Worm (Caenorhabditis elegans) whole organism, mixed stage, embryonic: ENCODE data around the gene rpl-11.1.
"Not testable (repeated sequence)": the region's sequence is repeated elsewhere in the genome, so short reads cannot be mapped to it uniquely, and the experiment has no call there.

Source experiments
- blmp-1 ChIP-seq: fragments of 150-350 bp; optimal IDR thresholded peaks from 2 replicates; lab custom pipeline; 2014; ENCODE audit warnings: missing biosample characterization, missing genetic modification characterization
- ces-1 ChIP-seq: fragments of 150-350 bp; optimal IDR thresholded peaks from 2 replicates; lab custom pipeline; 2014; ENCODE audit warnings: missing biosample characterization, missing genetic modification reagents, missing genetic modification characterization
- hlh-1 ChIP-seq: fragments of 150-350 bp; optimal IDR thresholded peaks from 2 replicates; lab custom pipeline; 2014; ENCODE audit warnings: missing biosample characterization, missing genetic modification reagents, missing genetic modification characterization
- lsy-2 ChIP-seq: fragments of 150-350 bp; optimal IDR thresholded peaks from 2 replicates; lab custom pipeline; 2014; ENCODE audit warnings: missing biosample characterization, missing genetic modification characterization
- mep-1 ChIP-seq: fragments of 150-350 bp; optimal IDR thresholded peaks from 2 replicates; lab custom pipeline; 2017; ENCODE audit warnings: missing biosample characterization, missing genetic modification reagents, missing genetic modification characterization, inconsistent platforms
- nhr-12 ChIP-seq: fragments of 150-350 bp; optimal IDR thresholded peaks from 2 replicates; lab custom pipeline; 2014; ENCODE audit warnings: missing biosample characterization, missing genetic modification characterization
- nhr-28 ChIP-seq: fragments of 150-350 bp; optimal IDR thresholded peaks from 2 replicates; lab custom pipeline; 2014; ENCODE audit warnings: missing biosample characterization, missing genetic modification characterization
- nhr-76 ChIP-seq: sonication (generic microtip); optimal IDR thresholded peaks from 2 replicates; lab custom pipeline; 2017; ENCODE audit warnings: missing biosample characterization, missing genetic modification characterization
- tbx-8 ChIP-seq: fragments of 200-800 bp; sonication (Bioruptor generic); optimal IDR thresholded peaks from 2 replicates; lab custom pipeline; 2018; ENCODE audit warnings: mild to moderate bottlenecking, missing genetic modification characterization, moderate library complexity, missing compliant biosample characterization
- unc-39 ChIP-seq: fragments of 150-350 bp; optimal IDR thresholded peaks from 2 replicates; lab custom pipeline; 2014; ENCODE audit warnings: missing biosample characterization, missing genetic modification characterization
- unc-62 ChIP-seq: fragments of 150-350 bp; optimal IDR thresholded peaks from 2 replicates; lab custom pipeline; 2014; ENCODE audit warnings: missing biosample characterization, missing genetic modification reagents, missing genetic modification characterization
- zip-8 ChIP-seq: fragments of 150-350 bp; optimal IDR thresholded peaks from 2 replicates; lab custom pipeline; 2014; ENCODE audit warnings: missing biosample characterization, missing genetic modification characterization

DNA sequence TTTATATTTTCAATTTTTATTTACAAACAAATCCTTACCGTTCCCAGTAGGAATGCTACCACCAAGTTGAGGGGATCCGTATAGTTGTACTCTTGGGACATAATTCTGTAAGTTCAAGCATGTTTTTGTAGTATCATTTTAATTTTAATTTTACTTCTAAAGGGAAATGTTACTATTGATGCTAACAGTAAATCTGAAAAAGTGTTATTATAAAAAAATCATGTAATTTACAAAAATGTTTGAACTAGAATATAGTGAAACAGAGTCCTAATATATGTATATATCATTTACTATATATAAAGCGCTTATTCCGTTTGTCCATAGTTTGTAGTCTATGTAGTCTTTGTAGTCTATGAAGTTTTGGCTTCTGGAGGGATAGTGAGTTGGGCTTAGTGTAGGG, 34.7 kb upstream of the rpl-11.1 start, which contains the start of gene srx-93:
- TF ChIP-seq nhr-28 (tag; lab: Kevin White, UChicago); blmp-1; lsy-2; unc-62 (GFP tag; lab: Kevin White, UChicago); mep-1 (tag; lab: Kevin White, UChicago); hlh-1; unc-39 (tag; lab: Kevin White, UChicago); nhr-76; zip-8 (tag; lab: Kevin White, UChicago); ces-1 (GFP tag; lab: Kevin White, UChicago); nhr-12 (tag; lab: Kevin White, UChicago); tbx-8 (GFP tag; lab: Kevin White, UChicago): not testable (repeated sequence)
